Worm (Caenorhabditis elegans) whole organism, midembryonic: ENCODE data around the gene C07D10.6.

Experiments
- T22C8.4 ChIP-seq: fragments of 200-800 bp; sonication (Bioruptor generic); IDR thresholded peaks from 2 replicates; pipeline ENCODE4 v1.3.6; 2022; ENCODE audit warnings: missing genetic modification characterization, missing compliant biosample characterization
- cog-1 ChIP-seq: sonication (generic microtip); optimal IDR thresholded peaks from 2 replicates; lab custom pipeline; 2016; ENCODE audit warnings: missing genetic modification characterization, missing compliant biosample characterization
- flt-1 ChIP-seq: fragments of 200-800 bp; sonication (Bioruptor generic); IDR thresholded peaks from 2 replicates; pipeline ENCODE4 v1.3.6; 2022; ENCODE audit warnings: missing genetic modification characterization, missing compliant biosample characterization
- klf-2 ChIP-seq: fragments of 200-800 bp; sonication (Bioruptor generic); conservative IDR thresholded peaks from 2 replicates; pipeline ENCODE4 v1.3.6; 2022; ENCODE audit warnings: missing genetic modification reagents, missing genetic modification characterization, missing compliant biosample characterization
- med-1 ChIP-seq: sonication (generic microtip); optimal IDR thresholded peaks from 2 replicates; lab custom pipeline; 2017; ENCODE audit warnings: missing genetic modification characterization, mild to moderate bottlenecking, missing compliant biosample characterization, antibody characterized with exemption, missing genetic modification reagents; ENCODE audit not compliant: insufficient read depth
- ref-1 ChIP-seq: fragments of 200-800 bp; sonication (Bioruptor generic); conservative IDR thresholded peaks from 2 replicates; pipeline ENCODE4 v1.3.6; 2022; ENCODE audit warnings: missing genetic modification reagents, missing genetic modification characterization, missing compliant biosample characterization
- ztf-23 ChIP-seq: fragments of 200-800 bp; sonication (Bioruptor generic); IDR thresholded peaks from 2 replicates; pipeline ENCODE4 v1.3.6; 2022; ENCODE audit warnings: missing genetic modification reagents, missing genetic modification characterization, missing compliant biosample characterization
- ztf-29 ChIP-seq: fragments of 200-800 bp; sonication (Bioruptor generic); IDR thresholded peaks from 2 replicates; pipeline ENCODE4 v1.3.6; 2022; ENCODE audit warnings: missing genetic modification reagents, missing genetic modification characterization, missing compliant biosample characterization

ce11 chrII:7402625-7403024 is 23.5 kb downstream of the C07D10.6 start, which contains the start of gene nas-7:
- TF ChIP-seq T22C8.4 (GFP tag; lab: Robert Waterston, UW) (no peak), flt-1 (GFP tag; lab: Robert Waterston, UW) (no peak), ztf-23 (GFP tag; lab: Robert Waterston, UW) (no peak), cog-1 (tag; lab: Kevin White, UChicago) (no peak), med-1 (GFP tag; lab: Kevin White, UChicago) (no peak), ztf-29 (GFP tag; lab: Robert Waterston, UW) (no peak), klf-2 (GFP tag; lab: Robert Waterston, UW) (no peak), ref-1 (GFP tag; lab: Robert Waterston, UW) (no peak)
